Worm (Caenorhabditis elegans) whole organism, young adult: ENCODE results near the gene Y73C8C.4.

Source experiments
- F10E7.11 ChIP-seq: sonication (generic microtip); optimal IDR thresholded peaks from 2 replicates; lab custom pipeline; 2017; ENCODE audit warnings: mild to moderate bottlenecking, missing genetic modification characterization, moderate library complexity, missing compliant biosample characterization
- F22D6.2 ChIP-seq: sonication (generic microtip); optimal IDR thresholded peaks from 2 replicates; lab custom pipeline; 2016; ENCODE audit warnings: mild to moderate bottlenecking, missing genetic modification characterization, missing compliant biosample characterization
- F23B12.7 ChIP-seq: sonication (generic microtip); optimal IDR thresholded peaks from 2 replicates; lab custom pipeline; 2017; ENCODE audit warnings: missing genetic modification characterization, mild to moderate bottlenecking, missing compliant biosample characterization, antibody characterized with exemption, moderate library complexity; ENCODE audit not compliant: insufficient read depth
- F33H1.4 ChIP-seq: fragments of 200-800 bp; sonication (Bioruptor generic); IDR thresholded peaks from 2 replicates; pipeline ENCODE4 v1.3.6; 2022; ENCODE audit warnings: missing genetic modification reagents, missing genetic modification characterization, missing compliant biosample characterization
- F57C9.4 ChIP-seq: sonication (generic microtip); optimal IDR thresholded peaks from 2 replicates; lab custom pipeline; 2017; ENCODE audit warnings: mild to moderate bottlenecking, missing genetic modification characterization, missing compliant biosample characterization
- T07F8.4 ChIP-seq: sonication (generic microtip); optimal IDR thresholded peaks from 2 replicates; lab custom pipeline; 2016; ENCODE audit warnings: mild to moderate bottlenecking, missing genetic modification characterization, moderate library complexity, missing compliant biosample characterization
- Y53G8AR.9 ChIP-seq: fragments of 200-800 bp; sonication (Bioruptor generic); conservative IDR thresholded peaks from 2 replicates; pipeline ENCODE4 v1.3.6; 2022; ENCODE audit warnings: missing genetic modification reagents, missing genetic modification characterization, missing compliant biosample characterization
- ZK185.1 ChIP-seq: sonication (generic microtip); optimal IDR thresholded peaks from 2 replicates; lab custom pipeline; 2016; ENCODE audit warnings: mild to moderate bottlenecking, missing genetic modification characterization, missing compliant biosample characterization; ENCODE audit not compliant: poor library complexity, severe bottlenecking
- atf-7 ChIP-seq: sonication (generic microtip); optimal IDR thresholded peaks from 2 replicates; lab custom pipeline; 2017; ENCODE audit warnings: mild to moderate bottlenecking, missing genetic modification characterization, missing compliant biosample characterization
- attf-3 ChIP-seq: fragments of 200-800 bp; sonication (Bioruptor generic); conservative IDR thresholded peaks from 2 replicates; pipeline ENCODE4 v1.3.6; 2022; ENCODE audit warnings: missing genetic modification reagents, missing genetic modification characterization, missing compliant biosample characterization
- bed-1 ChIP-seq: fragments of 200-800 bp; sonication (Bioruptor generic); IDR thresholded peaks from 2 replicates; pipeline ENCODE4 v1.3.6; 2022; ENCODE audit warnings: missing genetic modification reagents, missing genetic modification characterization, missing compliant biosample characterization
- ceh-100 ChIP-seq: fragments of 200-800 bp; sonication (Bioruptor generic); IDR thresholded peaks from 2 replicates; pipeline ENCODE4 v1.3.6; 2022; ENCODE audit warnings: missing genetic modification reagents, missing genetic modification characterization, missing compliant biosample characterization
- ceh-40 ChIP-seq: fragments of 200-800 bp; sonication (Bioruptor generic); IDR thresholded peaks from 2 replicates; pipeline ENCODE4 v1.3.6; 2022; ENCODE audit warnings: missing genetic modification characterization, missing compliant biosample characterization
- chd-7 ChIP-seq: sonication (generic microtip); optimal IDR thresholded peaks from 2 replicates; lab custom pipeline; 2016; ENCODE audit warnings: mild to moderate bottlenecking, missing genetic modification characterization, moderate library complexity, missing compliant biosample characterization
- egl-18 ChIP-seq: fragments of 200-800 bp; sonication (Bioruptor generic); IDR thresholded peaks from 2 replicates; pipeline ENCODE4 v1.3.6; 2022; ENCODE audit warnings: missing genetic modification reagents, missing genetic modification characterization, missing compliant biosample characterization
- egrh-3 ChIP-seq: fragments of 200-800 bp; sonication (Bioruptor generic); IDR thresholded peaks from 2 replicates; pipeline ENCODE4 v1.3.6; 2022; ENCODE audit warnings: missing genetic modification reagents, missing genetic modification characterization, missing compliant biosample characterization
- gei-17 ChIP-seq: fragments of 200-800 bp; sonication (Bioruptor generic); optimal IDR thresholded peaks from 2 replicates; lab custom pipeline; 2018; ENCODE audit warnings: mild to moderate bottlenecking, missing genetic modification characterization, missing compliant biosample characterization
- hlh-26 ChIP-seq: fragments of 200-800 bp; sonication (Bioruptor generic); conservative IDR thresholded peaks from 2 replicates; pipeline ENCODE4 v1.3.6; 2022; ENCODE audit warnings: missing genetic modification reagents, missing genetic modification characterization, missing compliant biosample characterization
- hmg-1.2 ChIP-seq: fragments of 200-800 bp; sonication (Bioruptor generic); IDR thresholded peaks from 2 replicates; pipeline ENCODE4 v1.3.6; 2022; ENCODE audit warnings: missing genetic modification reagents, missing genetic modification characterization, missing compliant biosample characterization
- hsf-1 ChIP-seq: fragments of 200-800 bp; sonication (Bioruptor generic); IDR thresholded peaks from 2 replicates; pipeline ENCODE4 v1.3.6; 2022; ENCODE audit warnings: missing genetic modification reagents, missing genetic modification characterization, missing compliant biosample characterization
- let-526 ChIP-seq: fragments of 200-800 bp; sonication (Bioruptor generic); IDR thresholded peaks from 2 replicates; pipeline ENCODE4 v1.3.6; 2022; ENCODE audit warnings: missing genetic modification reagents, missing genetic modification characterization, missing compliant biosample characterization
- lin-35 ChIP-seq, 3 experiments: fragments of 150-350 bp in 2 of 3; sonication (generic microtip) in 1 of 3; optimal IDR thresholded peaks; 2 replicates each; lab custom pipeline; 2014 to 2018; ENCODE audit warnings: missing biosample characterization in 3 of 3, missing genetic modification characterization in 3 of 3, missing genetic modification reagents in 3 of 3
- lir-1 ChIP-seq: fragments of 200-800 bp; sonication (Bioruptor generic); conservative IDR thresholded peaks from 2 replicates; pipeline ENCODE4 v1.3.6; 2022; ENCODE audit warnings: missing genetic modification reagents, missing genetic modification characterization, missing compliant biosample characterization
- mcd-1 ChIP-seq: fragments of 200-800 bp; sonication (Bioruptor generic); IDR thresholded peaks from 2 replicates; pipeline ENCODE4 v1.3.6; 2022; ENCODE audit warnings: missing genetic modification reagents, missing genetic modification characterization, missing compliant biosample characterization
- nfya-2 ChIP-seq: fragments of 200-800 bp; sonication (Bioruptor generic); IDR thresholded peaks from 2 replicates; pipeline ENCODE4 v1.3.6; 2022; ENCODE audit warnings: missing genetic modification reagents, missing genetic modification characterization, missing compliant biosample characterization
- nhr-27 ChIP-seq: fragments of 200-800 bp; sonication (Bioruptor generic); optimal IDR thresholded peaks from 2 replicates; lab custom pipeline; 2018; ENCODE audit warnings: mild to moderate bottlenecking, missing genetic modification characterization, moderate library complexity, missing compliant biosample characterization
- nhr-80 ChIP-seq: sonication (generic microtip); optimal IDR thresholded peaks from 2 replicates; lab custom pipeline; 2016; ENCODE audit warnings: missing genetic modification characterization, missing compliant biosample characterization
- rpc-1 ChIP-seq, 2 experiments: fragments of 150-350 bp in 1 of 2; sonication (generic microtip) in 1 of 2; optimal IDR thresholded peaks; 2 replicates each; lab custom pipeline; 2014 to 2018; ENCODE audit warnings: missing biosample characterization in 1 of 2, missing genetic modification characterization in 1 of 2, missing genetic modification reagents in 1 of 2, missing genotype in 1 of 2
- snpc-1.1 ChIP-seq: sonication (generic microtip); optimal IDR thresholded peaks from 2 replicates; lab custom pipeline; 2017; ENCODE audit warnings: missing genetic modification characterization, mild to moderate bottlenecking, missing compliant biosample characterization, antibody characterized with exemption, moderate library complexity, missing genotype, missing genetic modification reagents; ENCODE audit not compliant: insufficient read depth
- snpc-1.3 ChIP-seq: sonication (generic microtip); optimal IDR thresholded peaks from 2 replicates; lab custom pipeline; 2017; ENCODE audit warnings: missing genetic modification characterization, mild to moderate bottlenecking, missing compliant biosample characterization, antibody characterized with exemption, moderate library complexity, missing genotype, missing genetic modification reagents; ENCODE audit not compliant: insufficient read depth
- snpc-3.4 ChIP-seq: sonication (generic microtip); optimal IDR thresholded peaks from 2 replicates; lab custom pipeline; 2017; ENCODE audit warnings: missing genetic modification characterization, mild to moderate bottlenecking, missing compliant biosample characterization, antibody characterized with exemption, moderate library complexity, missing genotype, missing genetic modification reagents
- snpc-4 ChIP-seq, 5 experiments: fragments of 150-350 bp in 1 of 5; sonication (generic microtip) in 4 of 5; optimal IDR thresholded peaks; 2 replicates each; lab custom pipeline; 2014 to 2018; ENCODE audit warnings: missing genetic modification characterization in 5 of 5, missing biosample characterization in 3 of 5, antibody characterized with exemption in 2 of 5, mild to moderate bottlenecking in 2 of 5, missing compliant biosample characterization in 2 of 5, missing genotype in 2 of 5, moderate library complexity in 2 of 5, missing genetic modification reagents in 1 of 5
- tbx-9 ChIP-seq: sonication (generic microtip); optimal IDR thresholded peaks from 2 replicates; lab custom pipeline; 2016; ENCODE audit warnings: borderline replicate concordance, missing genetic modification characterization, inconsistent platforms, missing compliant biosample characterization
- unc-130 ChIP-seq: sonication (generic microtip); optimal IDR thresholded peaks from 2 replicates; lab custom pipeline; 2016; ENCODE audit warnings: missing genetic modification reagents, missing genetic modification characterization, missing compliant biosample characterization
- ztf-22 ChIP-seq: fragments of 200-800 bp; sonication (Bioruptor generic); optimal IDR thresholded peaks from 2 replicates; lab custom pipeline; 2018; ENCODE audit warnings: mild to moderate bottlenecking, missing genetic modification characterization, moderate library complexity, missing compliant biosample characterization
- ztf-25 ChIP-seq: fragments of 200-800 bp; sonication (Bioruptor generic); IDR thresholded peaks from 2 replicates; pipeline ENCODE4 v1.3.6; 2022; ENCODE audit warnings: missing genetic modification reagents, missing genetic modification characterization, missing compliant biosample characterization

Y73C8C.4 gene

DNA sequence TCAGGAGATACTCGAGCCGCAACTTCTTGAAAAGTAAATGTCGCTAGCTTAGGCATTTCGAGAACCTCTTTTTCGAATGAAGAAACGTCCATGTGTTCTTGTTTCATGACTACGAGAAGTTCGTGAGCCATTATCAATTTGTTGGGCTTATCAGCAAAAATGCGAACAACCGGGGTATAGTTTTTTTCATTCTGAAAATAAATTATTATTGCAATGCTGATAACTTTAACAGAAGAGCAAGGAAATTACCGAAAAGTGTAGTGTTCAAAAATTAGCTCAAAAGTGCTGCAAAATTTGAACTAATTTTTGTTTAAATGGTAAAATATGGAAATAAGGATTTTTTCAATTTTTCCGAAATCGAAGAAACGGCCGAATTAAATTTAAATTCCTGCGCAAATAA lies 10.2 kb upstream of the Y73C8C.4 start:
- TF ChIP-seq unc-130 (no peak), F57C9.4 (tag; lab: Kevin White, UChicago) (no peak), tbx-9 (no peak), nhr-27 (tag; lab: Kevin White, UChicago) (no peak), ceh-100 (no peak), snpc-3.4 (tag; lab: Kevin White, UChicago) (no peak), lir-1 (no peak), F22D6.2 (tag; lab: Kevin White, UChicago) (no peak), F33H1.4 (GFP tag; lab: Robert Waterston, UW) (no peak), lin-35 (GFP tag; optimal IDR thresholded peaks at IDR 0.05; lab: Kevin White, UChicago) (no peak), mcd-1 (no peak), ZK185.1 (no peak), snpc-1.3 (tag; lab: Kevin White, UChicago) (no peak), rpc-1 (optimal IDR thresholded peaks at IDR 0.05; lab: Kevin White, UChicago) (no peak), rpc-1 (tag; optimal IDR thresholded peaks at IDR 0.05; lab: Kevin White, UChicago) (no peak), bed-1 (GFP tag; lab: Robert Waterston, UW) (no peak), F10E7.11 (tag; lab: Kevin White, UChicago) (no peak), hmg-1.2 (GFP tag; lab: Robert Waterston, UW) (no peak)

DNA sequence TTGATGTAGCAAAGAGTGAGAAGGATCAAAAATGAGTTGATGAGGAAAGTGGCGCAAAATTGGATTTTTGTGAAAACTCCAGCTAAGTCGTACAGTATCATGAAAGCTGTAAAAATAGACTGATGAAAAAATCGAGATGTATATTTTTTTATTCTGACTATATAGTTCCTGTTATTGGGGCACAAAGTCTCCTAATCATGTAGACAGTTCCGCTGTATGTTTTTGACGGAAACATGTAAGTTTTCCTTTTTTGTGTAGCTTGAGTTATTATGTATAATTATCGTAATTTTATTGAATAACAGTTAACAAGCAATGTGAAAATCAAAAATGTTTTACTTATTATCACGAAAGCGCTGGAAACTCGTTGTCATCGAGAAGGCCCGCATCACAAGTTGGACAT lies 5.5 kb upstream of the Y73C8C.4 start, which contains the start of gene str-68:
TSS of gene str-68 (minus strand) at position 101 of the 400 bp plus-strand sequence.
- TF ChIP-seq hsf-1 (GFP tag; lab: Robert Waterston, UW) = no peak
- TF ChIP-seq hlh-26 (GFP tag; lab: Robert Waterston, UW) = no peak
- TF ChIP-seq snpc-1.3 (tag; lab: Kevin White, UChicago) = no peak
- no peak for TF ChIP-seq attf-3
- no peak for TF ChIP-seq F23B12.7 (tag; lab: Kevin White, UChicago)
- TF ChIP-seq let-526 (GFP tag; lab: Robert Waterston, UW) = no peak
- no peak for TF ChIP-seq Y53G8AR.9 (GFP tag; lab: Robert Waterston, UW)
- no peak for TF ChIP-seq T07F8.4 (tag; lab: Kevin White, UChicago)
- no peak for TF ChIP-seq bed-1 (GFP tag; lab: Robert Waterston, UW)
- TF ChIP-seq snpc-1.1 (tag; lab: Kevin White, UChicago) = no peak
- TF ChIP-seq atf-7 = no peak
- no peak for TF ChIP-seq nhr-80 (tag; lab: Kevin White, UChicago)
- TF ChIP-seq ztf-22 (GFP tag; lab: Kevin White, UChicago) = no peak
- TF ChIP-seq egrh-3 (GFP tag; lab: Robert Waterston, UW) = no peak
- no peak for TF ChIP-seq ztf-25 (GFP tag; lab: Robert Waterston, UW)
- no peak for TF ChIP-seq nfya-2 (GFP tag; lab: Robert Waterston, UW)

DNA sequence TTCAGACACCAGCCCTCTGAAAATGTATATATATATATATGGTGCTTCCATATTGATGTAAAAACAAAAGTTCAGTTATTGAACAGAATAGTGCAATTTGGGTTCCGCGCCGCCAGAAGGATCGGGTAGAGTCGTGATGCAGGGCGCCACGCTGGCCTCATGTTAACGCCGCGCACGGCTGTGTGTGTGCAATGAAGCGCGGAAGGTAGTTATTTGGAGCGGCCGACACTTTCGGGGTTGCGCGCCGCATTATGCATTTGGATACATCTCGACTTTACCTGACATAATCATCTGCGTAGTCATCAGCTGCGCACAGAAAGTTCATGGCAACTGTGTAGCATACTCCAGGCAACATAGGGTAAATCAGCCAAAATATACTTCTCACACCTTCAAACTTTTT lies 4.8 kb upstream of the Y73C8C.4 start:
- TF ChIP-seq chd-7 = no peak
- peak; percentile 21 for TF ChIP-seq snpc-4 (GFP tag; optimal IDR thresholded peaks at IDR 0.05; lab: Kevin White, UChicago)
- peak in 1 of 4 experiments; percentile 91 for TF ChIP-seq snpc-4 (tag; optimal IDR thresholded peaks at IDR 0.05; lab: Kevin White, UChicago)
- no peak for TF ChIP-seq gei-17 (GFP tag; lab: Kevin White, UChicago)
- TF ChIP-seq snpc-1.1 (tag; lab: Kevin White, UChicago) = peak; percentile 63
- no peak for TF ChIP-seq ceh-40 (GFP tag; lab: Robert Waterston, UW)
- TF ChIP-seq egl-18 (GFP tag; lab: Robert Waterston, UW) = 0 out of 2 replicates have a peak, but pooled peaks have one; percentile 14
